Fruit fly (Drosophila melanogaster): ENCODE results near the gene S6k.

Gene S6k

dm6 chr3L:5845466-5845865 is 34.7 kb upstream of the S6k start, which contains the start of gene vn (continued):
- no peak for TF ChIP-seq wdn (GFP tag; IDR thresholded peaks at IDR 0.05)
- no peak for TF ChIP-seq CG11398 (GFP tag; optimal IDR thresholded peaks at IDR 0.05)
- TF ChIP-seq CG2199 (GFP tag; IDR thresholded peaks at IDR 0.05): peak; percentile 89
- no peak for TF ChIP-seq en (GFP tag; optimal IDR thresholded peaks at IDR 0.05)
- TF ChIP-seq CG6175 (GFP tag; IDR thresholded peaks at IDR 0.05): no peak; the same call in 2 of the 3 replicates
- TF ChIP-seq CG32532 (GFP tag; IDR thresholded peaks at IDR 0.05): 0 out of 2 replicates have a peak, but pooled peaks have one; percentile 30
- TF ChIP-seq Usf (GFP tag; optimal IDR thresholded peaks at IDR 0.05): no peak
- no peak for TF ChIP-seq Gug (GFP tag; IDR thresholded peaks at IDR 0.05)
- TF ChIP-seq sens-2 (GFP tag; IDR thresholded peaks at IDR 0.05): no peak
- peak; percentile 38; the same call in 1 of the 4 replicates for TF ChIP-seq Dll (GFP tag; IDR thresholded peaks at IDR 0.05; ENCODE audit: partially characterized antibody)
- no peak for TF ChIP-seq sug (tag; optimal IDR thresholded peaks at IDR 0.05)
- TF ChIP-seq E2f1 (GFP tag; IDR thresholded peaks at IDR 0.05): no peak
- 0 out of 2 replicates have a peak, but pooled peaks have one; percentile 6 for TF ChIP-seq CG9932 (GFP tag; IDR thresholded peaks at IDR 0.05)
- TF ChIP-seq dysf (GFP tag; IDR thresholded peaks at IDR 0.05): no peak
- TF ChIP-seq unc-4 (GFP tag; IDR thresholded peaks at IDR 0.05; ENCODE audit: partially characterized antibody): 0 out of 2 replicates have a peak, but pooled peaks have one; percentile 25
- no peak for TF ChIP-seq wek (GFP tag; optimal IDR thresholded peaks at IDR 0.05)
- TF ChIP-seq Meics (GFP tag; optimal IDR thresholded peaks at IDR 0.05): no peak
- no peak for TF ChIP-seq CG18476 (GFP tag; optimal IDR thresholded peaks at IDR 0.05)
- no peak for TF ChIP-seq rib (GFP tag; IDR thresholded peaks at IDR 0.05)
- no peak for TF ChIP-seq seq (GFP tag; IDR thresholded peaks at IDR 0.05)
- TF ChIP-seq HLH4C (GFP tag; IDR thresholded peaks at IDR 0.05; ENCODE audit: partially characterized antibody): peak; percentile 52; the same call in 1 of the 3 replicates
- no peak for TF ChIP-seq CG2120 (GFP tag; optimal IDR thresholded peaks at IDR 0.05)
- TF ChIP-seq CG11093 (GFP tag; IDR thresholded peaks at IDR 0.05): no peak
- TF ChIP-seq CG17568 (GFP tag; optimal IDR thresholded peaks at IDR 0.05): no peak
- TF ChIP-seq eve (GFP tag; optimal IDR thresholded peaks at IDR 0.05): no peak
- no peak for TF ChIP-seq jigr1 (GFP tag; IDR thresholded peaks at IDR 0.05)
- peak; percentile 90 for TF ChIP-seq Nf-YB (GFP tag; optimal IDR thresholded peaks at IDR 0.05)
- TF ChIP-seq so (GFP tag; IDR thresholded peaks at IDR 0.05): peak; percentile 48; the same call in 1 of the 3 replicates
- peak; percentile 65 for TF ChIP-seq CG11504 (tag; optimal IDR thresholded peaks at IDR 0.05)
- TF ChIP-seq wor (GFP tag; IDR thresholded peaks at IDR 0.05): no peak
- TF ChIP-seq vnd (GFP tag; IDR thresholded peaks at IDR 0.05; ENCODE audit: partially characterized antibody): no peak
- TF ChIP-seq CG15696 (tag; optimal IDR thresholded peaks at IDR 0.05): no peak
- TF ChIP-seq salm (tag; optimal IDR thresholded peaks at IDR 0.05): no peak
- TF ChIP-seq corto (GFP tag; optimal IDR thresholded peaks at IDR 0.05): no peak
- no peak for TF ChIP-seq B-H2 (GFP tag; optimal IDR thresholded peaks at IDR 0.05)
- TF ChIP-seq cas (GFP tag; IDR thresholded peaks at IDR 0.05): no peak
- TF ChIP-seq CoRest (tag; optimal IDR thresholded peaks at IDR 0.05): no peak
- peak; percentile 76 for TF ChIP-seq Bgb (GFP tag; IDR thresholded peaks at IDR 0.05; ENCODE audit: partially characterized antibody)
- TF ChIP-seq pnt (GFP tag; optimal IDR thresholded peaks at IDR 0.05): no peak
- TF ChIP-seq CG8944 (GFP tag; optimal IDR thresholded peaks at IDR 0.05): no peak
- TF ChIP-seq CG3838 (GFP tag; optimal IDR thresholded peaks at IDR 0.05): no peak
- TF ChIP-seq sd (tag; optimal IDR thresholded peaks at IDR 0.05): peak; percentile 79
- TF ChIP-seq gcm (GFP tag; optimal IDR thresholded peaks at IDR 0.05): no peak
- no peak for TF ChIP-seq CG8290 (GFP tag; optimal IDR thresholded peaks at IDR 0.05)
- TF ChIP-seq CG8290 (tag; optimal IDR thresholded peaks at IDR 0.05): peak in 1 of 2 experiments; percentile 52
- peak; percentile 38 to 57 for TF ChIP-seq Trl (optimal IDR thresholded peaks at IDR 0.05)
- no peak for TF ChIP-seq Trl (GFP tag; optimal IDR thresholded peaks at IDR 0.05)
- TF ChIP-seq gsb-n (tag; optimal IDR thresholded peaks at IDR 0.05): no peak
- peak; percentile 55; the same call in 1 of the 2 replicates for TF ChIP-seq tna (GFP tag; IDR thresholded peaks at IDR 0.05; ENCODE audit: partially characterized antibody)
- TF ChIP-seq CG10979 (tag; optimal IDR thresholded peaks at IDR 0.05): no peak
- no peak for TF ChIP-seq CG11247 (GFP tag; IDR thresholded peaks at IDR 0.05)

Data from whole organism, embryonic.